Worm (Caenorhabditis elegans) whole organism, L3 larva: ENCODE measurements around the gene srd-3.

Experiments used
- aly-2 ChIP-seq: fragments of 150-350 bp; optimal IDR thresholded peaks from 2 replicates; lab custom pipeline; 2014; ENCODE audit warnings: missing biosample characterization, missing genetic modification characterization
- ama-1 ChIP-seq: fragments of 150-350 bp; optimal IDR thresholded peaks from 2 replicates; lab custom pipeline; 2018
- daf-12 ChIP-seq: fragments of 150-350 bp; optimal IDR thresholded peaks from 2 replicates; lab custom pipeline; 2014; ENCODE audit warnings: missing biosample characterization, missing genetic modification reagents, missing genetic modification characterization
- egl-27 ChIP-seq: sonication (generic microtip); optimal IDR thresholded peaks from 4 replicates; lab custom pipeline; 2017; ENCODE audit warnings: missing biosample characterization, missing genetic modification reagents, missing genetic modification characterization
- elt-2 ChIP-seq: sonication (generic microtip); optimal IDR thresholded peaks from 2 replicates; lab custom pipeline; 2016; ENCODE audit warnings: missing genetic modification reagents, mild to moderate bottlenecking, missing genetic modification characterization, missing compliant biosample characterization
- fkh-10 ChIP-seq: sonication (generic microtip); optimal IDR thresholded peaks from 2 replicates; lab custom pipeline; 2017; ENCODE audit warnings: missing biosample characterization, missing genetic modification reagents, missing genetic modification characterization
- jun-1 ChIP-seq: fragments of 150-350 bp; optimal IDR thresholded peaks from 2 replicates; lab custom pipeline; 2014; ENCODE audit warnings: missing biosample characterization, missing genetic modification reagents, missing genetic modification characterization
- lin-15B ChIP-seq: fragments of 150-350 bp; optimal IDR thresholded peaks from 2 replicates; lab custom pipeline; 2014; ENCODE audit warnings: missing biosample characterization, missing genetic modification characterization
- lsy-12 ChIP-seq: sonication (generic microtip); optimal IDR thresholded peaks from 2 replicates; lab custom pipeline; 2016; ENCODE audit warnings: mild to moderate bottlenecking, missing genetic modification characterization, missing compliant biosample characterization
- nhr-25 ChIP-seq: sonication (generic microtip); optimal IDR thresholded peaks from 2 replicates; lab custom pipeline; 2017; ENCODE audit warnings: missing biosample characterization, missing genetic modification characterization
- nhr-28 ChIP-seq: fragments of 150-350 bp; optimal IDR thresholded peaks from 2 replicates; lab custom pipeline; 2014; ENCODE audit warnings: missing biosample characterization, missing genetic modification characterization
- nhr-76 ChIP-seq: fragments of 150-350 bp; sonication (generic microtip); optimal IDR thresholded peaks from 5 replicates; lab custom pipeline; 2014; ENCODE audit warnings: missing biosample characterization, missing genetic modification characterization
- unc-62 ChIP-seq: fragments of 150-350 bp; sonication (generic microtip); optimal IDR thresholded peaks from 4 replicates; lab custom pipeline; 2014; ENCODE audit warnings: missing biosample characterization, missing genetic modification reagents, missing genetic modification characterization

DNA sequence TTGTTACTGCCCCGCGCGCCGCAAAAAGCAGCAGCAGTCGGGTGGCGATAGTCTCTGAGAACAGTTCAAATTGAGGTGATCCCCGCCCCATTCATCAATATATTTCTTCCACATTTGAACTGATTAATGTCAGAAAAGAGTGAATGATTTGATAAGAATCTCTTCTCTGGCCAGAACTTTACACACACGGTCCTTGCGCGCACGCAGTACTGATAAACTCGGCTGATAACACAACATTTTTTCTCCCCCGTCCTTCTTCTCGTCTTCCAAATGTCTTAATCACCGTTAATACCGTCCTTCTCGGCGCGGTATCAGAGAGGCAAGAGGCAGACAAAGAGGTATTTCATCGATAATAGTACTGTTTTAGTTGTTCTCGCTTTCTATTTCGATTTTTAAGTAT lies 33.4 kb upstream of the srd-3 start, which contains the start of gene etr-1:
- no peak for TF ChIP-seq lsy-12 (tag; lab: Kevin White, UChicago)
- no peak for TF ChIP-seq daf-12 (tag; lab: Kevin White, UChicago)
- TF ChIP-seq ama-1: peak; percentile 35
- TF ChIP-seq lin-15B (tag; lab: Kevin White, UChicago): no peak
- no peak for TF ChIP-seq nhr-76
- TF ChIP-seq jun-1: peak; percentile 72
- no peak for TF ChIP-seq fkh-10 (GFP tag; lab: Kevin White, UChicago)
- TF ChIP-seq nhr-28: no peak
- no peak for TF ChIP-seq aly-2 (tag; lab: Kevin White, UChicago)
- no peak for TF ChIP-seq nhr-25 (tag; lab: Kevin White, UChicago)
- TF ChIP-seq elt-2 (tag; lab: Kevin White, UChicago): peak; percentile 99
- TF ChIP-seq unc-62 (GFP tag; lab: Kevin White, UChicago): no peak
- TF ChIP-seq egl-27 (tag; lab: Kevin White, UChicago): no peak
